Fruit fly (Drosophila melanogaster) whole organism, wandering third instar larva: ENCODE results near the gene Arp8.
A peak's percentile ranks its signal among the peaks of the same experiment; 100 is the strongest.

ENCODE experiments used
- Abd-B ChIP-seq: fragments of >200 bp; optimal IDR thresholded peaks from 2 replicates; lab custom pipeline; 2017; ENCODE audit warnings: missing biosample characterization, missing genetic modification characterization
- Dfd ChIP-seq: fragments of >200 bp; optimal IDR thresholded peaks from 2 replicates; lab custom pipeline; 2017; ENCODE audit warnings: missing biosample characterization, missing genetic modification characterization
- Myc ChIP-seq: fragments of >200 bp; optimal IDR thresholded peaks from 2 replicates; lab custom pipeline; 2017
- Rel ChIP-seq, 2 experiments: fragments of 200-800 bp; sonication (Bioruptor generic) in 1 of 2; optimal IDR thresholded peaks; 2 replicates in 1 of 2; 3 replicates in 1 of 2; lab custom pipeline; 2016 to 2019; ENCODE audit warnings: mild to moderate bottlenecking in 2 of 2, missing biosample characterization in 2 of 2, missing genetic modification characterization in 2 of 2, moderate library complexity in 1 of 2
- dmrt93B ChIP-seq: fragments of 200-800 bp; sonication (Bioruptor generic); optimal IDR thresholded peaks from 2 replicates; lab custom pipeline; 2018; ENCODE audit warnings: missing biosample characterization, mild to moderate bottlenecking, missing genetic modification characterization
- foxo ChIP-seq, 2 experiments: fragments of 200-800 bp; sonication (Bioruptor generic); optimal IDR thresholded peaks; 2 replicates in 1 of 2; 3 replicates in 1 of 2; lab custom pipeline; 2016 to 2017; ENCODE audit warnings: missing biosample characterization in 2 of 2, missing genetic modification characterization in 2 of 2
- fru ChIP-seq: fragments of 200-800 bp; sonication (Bioruptor generic); optimal IDR thresholded peaks from 3 replicates; lab custom pipeline; 2016; ENCODE audit warnings: missing biosample characterization, mild to moderate bottlenecking, missing genetic modification characterization
- lola ChIP-seq: fragments of >200 bp; optimal IDR thresholded peaks from 2 replicates; lab custom pipeline; 2017; ENCODE audit warnings: missing biosample characterization, missing genetic modification characterization
- rgr ChIP-seq: fragments of 200-800 bp; sonication (Bioruptor generic); optimal IDR thresholded peaks from 3 replicates; lab custom pipeline; 2016; ENCODE audit warnings: missing biosample characterization, mild to moderate bottlenecking, missing genetic modification characterization
- tai ChIP-seq: sonication (Bioruptor generic); optimal IDR thresholded peaks from 2 replicates; lab custom pipeline; 2016; ENCODE audit warnings: missing biosample characterization, missing genetic modification characterization
- woc ChIP-seq: sonication (Bioruptor generic); optimal IDR thresholded peaks from 2 replicates; lab custom pipeline; 2016; ENCODE audit warnings: missing biosample characterization, mild to moderate bottlenecking, missing genetic modification characterization

DNA sequence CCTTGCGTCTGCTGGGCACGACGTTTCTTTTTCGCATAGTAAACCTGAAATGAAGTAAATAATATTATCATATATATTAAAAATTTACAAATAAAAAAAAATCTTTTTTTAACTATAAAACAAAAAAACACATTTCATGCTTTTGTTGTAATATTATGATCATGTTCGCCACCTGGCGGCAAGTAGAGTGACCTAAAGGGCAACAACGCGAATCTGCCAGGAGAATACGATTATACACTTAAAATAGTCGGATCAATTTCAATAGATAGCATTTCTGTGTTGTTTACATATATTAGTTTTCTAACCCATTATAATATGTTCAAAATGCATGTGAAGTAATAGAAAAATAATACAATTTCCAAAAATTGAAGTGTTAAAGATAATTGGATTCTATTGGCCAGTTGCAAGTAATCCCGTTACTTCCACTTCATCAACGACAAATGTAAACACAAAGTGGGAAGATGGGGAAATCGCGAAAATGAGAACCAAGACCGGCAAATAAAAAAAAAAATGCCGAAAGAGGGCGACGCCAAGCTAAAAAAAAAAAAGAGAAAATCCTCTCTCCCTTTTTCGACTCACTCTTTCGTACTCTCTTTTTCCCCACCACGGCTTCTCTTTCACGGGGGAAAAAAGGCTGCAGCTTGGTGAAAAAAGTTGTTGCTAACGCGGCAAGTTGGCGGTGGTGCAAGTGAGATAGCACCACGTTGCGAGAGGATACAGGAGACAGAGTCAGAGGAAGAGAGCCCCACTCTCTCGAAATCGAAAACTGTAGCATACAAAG is 10.2 kb upstream of the Arp8 start:
- TF ChIP-seq foxo (GFP tag; optimal IDR thresholded peaks at IDR 0.05; lab: Kevin White, UChicago) (no peak), lola (GFP tag; lab: Kevin White, UChicago) (no peak), Rel (GFP tag; optimal IDR thresholded peaks at IDR 0.05; lab: Kevin White, UChicago) (no peak), Rel (tag; optimal IDR thresholded peaks at IDR 0.05; lab: Kevin White, UChicago) (no peak), fru (GFP tag; lab: Kevin White, UChicago) (peak; percentile 3), woc (no peak), rgr (GFP tag; lab: Kevin White, UChicago) (no peak), Abd-B (GFP tag; lab: Kevin White, UChicago) (no peak), Dfd (GFP tag; lab: Kevin White, UChicago) (no peak), tai (GFP tag; lab: Kevin White, UChicago) (no peak), dmrt93B (GFP tag; lab: Kevin White, UChicago) (no peak), Myc (lab: Kevin White, UChicago) (no peak)
